Worm (Caenorhabditis elegans): ENCODE measurements around the gene cyp-35A5.

Gene cyp-35A5

ce11 chrV:3912472-3912871 is 23.7 kb upstream of the cyp-35A5 start, which contains the start of gene srx-68:
srx-68 (plus strand) TSS chrV:3912772.
- TF ChIP-seq zip-8 (tag; optimal IDR thresholded peaks at IDR 0.05), result no peak
- no peak for TF ChIP-seq ces-1 (GFP tag; optimal IDR thresholded peaks at IDR 0.05)
- no peak for TF ChIP-seq mep-1 (tag; optimal IDR thresholded peaks at IDR 0.05)
- no peak for TF ChIP-seq sem-2 (GFP tag; optimal IDR thresholded peaks at IDR 0.05)
- TF ChIP-seq unc-120 (tag; optimal IDR thresholded peaks at IDR 0.05; ENCODE audit: poor library complexity, severe bottlenecking), result no peak
- no peak for TF ChIP-seq blmp-1 (tag; optimal IDR thresholded peaks at IDR 0.05)
- no peak for TF ChIP-seq mab-5 (tag; optimal IDR thresholded peaks at IDR 0.05)
- TF ChIP-seq nhr-28 (tag; optimal IDR thresholded peaks at IDR 0.05), result no peak
- TF ChIP-seq ceh-43 (GFP tag; optimal IDR thresholded peaks at IDR 0.05), result no peak
- no peak for TF ChIP-seq elt-1 (tag; optimal IDR thresholded peaks at IDR 0.05; ENCODE audit: borderline replicate concordance, insufficient read depth)
- TF ChIP-seq tbx-8 (GFP tag; optimal IDR thresholded peaks at IDR 0.05), result no peak
- TF ChIP-seq flh-1 (GFP tag; optimal IDR thresholded peaks at IDR 0.05), result no peak
- TF ChIP-seq lin-32 (GFP tag; optimal IDR thresholded peaks at IDR 0.05), result no peak
- no peak for TF ChIP-seq snpc-4 (tag; optimal IDR thresholded peaks at IDR 0.05)

- TF ChIP-seq mls-2 (tag; optimal IDR thresholded peaks at IDR 0.05), result no peak
- TF ChIP-seq nhr-2 (tag; optimal IDR thresholded peaks at IDR 0.05), result no peak
- TF ChIP-seq hlh-1 (tag; optimal IDR thresholded peaks at IDR 0.05), result no peak
- TF ChIP-seq unc-120 (tag; optimal IDR thresholded peaks at IDR 0.05; ENCODE audit: poor library complexity, severe bottlenecking), result no peak
- no peak for TF ChIP-seq flh-1 (GFP tag; optimal IDR thresholded peaks at IDR 0.05)
- TF ChIP-seq ceh-43 (GFP tag; optimal IDR thresholded peaks at IDR 0.05), result no peak
Measured at ce11 chrV:3913131-3913530, 23.0 kb upstream of the cyp-35A5 start.

- TF ChIP-seq tbx-8 (GFP tag; optimal IDR thresholded peaks at IDR 0.05) (no peak), nhr-28 (tag; optimal IDR thresholded peaks at IDR 0.05) (no peak), pha-4 (tag; optimal IDR thresholded peaks at IDR 0.05) (no peak), elt-1 (tag; optimal IDR thresholded peaks at IDR 0.05; ENCODE audit: borderline replicate concordance, insufficient read depth) (no peak), ces-1 (GFP tag; optimal IDR thresholded peaks at IDR 0.05) (no peak), sptf-1 (tag; optimal IDR thresholded peaks at IDR 0.05) (no peak), M03D4.4 (tag; optimal IDR thresholded peaks at IDR 0.05) (no peak), unc-120 (tag; optimal IDR thresholded peaks at IDR 0.05; ENCODE audit: poor library complexity, severe bottlenecking) (no peak), ceh-83 (GFP tag; optimal IDR thresholded peaks at IDR 0.05) (no peak), nhr-2 (tag; optimal IDR thresholded peaks at IDR 0.05) (no peak), blmp-1 (tag; optimal IDR thresholded peaks at IDR 0.05) (no peak), lsy-2 (tag; optimal IDR thresholded peaks at IDR 0.05) (no peak), mls-2 (tag; optimal IDR thresholded peaks at IDR 0.05) (no peak), lin-13 (tag; optimal IDR thresholded peaks at IDR 0.05) (no peak), nhr-237 (tag; optimal IDR thresholded peaks at IDR 0.05) (no peak), zip-8 (tag; optimal IDR thresholded peaks at IDR 0.05) (no peak), bed-3 (GFP tag; optimal IDR thresholded peaks at IDR 0.05) (no peak), snpc-4 (tag; optimal IDR thresholded peaks at IDR 0.05) (no peak)
Measured at ce11 chrV:3916480-3916879, 19.6 kb upstream of the cyp-35A5 start, which contains the start of gene srx-67. srx-67 (plus strand) TSS chrV:3916780.

- TF ChIP-seq hlh-1 (tag; optimal IDR thresholded peaks at IDR 0.05) (no peak), unc-120 (tag; optimal IDR thresholded peaks at IDR 0.05; ENCODE audit: poor library complexity, severe bottlenecking) (no peak), nhr-2 (tag; optimal IDR thresholded peaks at IDR 0.05) (no peak), flh-1 (GFP tag; optimal IDR thresholded peaks at IDR 0.05) (no peak), drap-1 (GFP tag; optimal IDR thresholded peaks at IDR 0.05) (no peak), cnd-1 (tag; optimal IDR thresholded peaks at IDR 0.05) (no peak), ham-2 (GFP tag; optimal IDR thresholded peaks at IDR 0.05) (no peak), elt-1 (tag; optimal IDR thresholded peaks at IDR 0.05; ENCODE audit: borderline replicate concordance, insufficient read depth) (no peak), lsy-2 (tag; optimal IDR thresholded peaks at IDR 0.05) (no peak), elt-3 (tag; optimal IDR thresholded peaks at IDR 0.05) (no peak), nhr-76 (tag; optimal IDR thresholded peaks at IDR 0.05) (no peak), sptf-1 (tag; optimal IDR thresholded peaks at IDR 0.05) (no peak), unc-39 (tag; optimal IDR thresholded peaks at IDR 0.05) (no peak), ceh-83 (GFP tag; optimal IDR thresholded peaks at IDR 0.05) (no peak)
Measured at ce11 chrV:3919289-3919688, 16.8 kb upstream of the cyp-35A5 start, which contains the start of gene srx-66. srx-66 (plus strand) TSS chrV:3919589.

ce11 chrV:3921635-3922034 is 14.5 kb upstream of the cyp-35A5 start, which contains the start of gene srx-65:
srx-65 (plus strand) TSS chrV:3921935.
- TF ChIP-seq unc-62 (GFP tag; optimal IDR thresholded peaks at IDR 0.05) (no peak), bed-3 (GFP tag; optimal IDR thresholded peaks at IDR 0.05) (no peak), ceh-83 (GFP tag; optimal IDR thresholded peaks at IDR 0.05) (no peak), nhr-2 (tag; optimal IDR thresholded peaks at IDR 0.05) (no peak), nhr-76 (tag; optimal IDR thresholded peaks at IDR 0.05) (no peak), lin-13 (tag; optimal IDR thresholded peaks at IDR 0.05) (no peak), flh-1 (GFP tag; optimal IDR thresholded peaks at IDR 0.05) (no peak), unc-120 (tag; optimal IDR thresholded peaks at IDR 0.05; ENCODE audit: poor library complexity, severe bottlenecking) (no peak), ham-2 (GFP tag; optimal IDR thresholded peaks at IDR 0.05) (no peak), nhr-28 (tag; optimal IDR thresholded peaks at IDR 0.05) (no peak), lsy-2 (tag; optimal IDR thresholded peaks at IDR 0.05) (no peak), cnd-1 (tag; optimal IDR thresholded peaks at IDR 0.05) (no peak), snpc-4 (tag; optimal IDR thresholded peaks at IDR 0.05) (no peak), elt-3 (tag; optimal IDR thresholded peaks at IDR 0.05) (no peak), sem-2 (GFP tag; optimal IDR thresholded peaks at IDR 0.05) (no peak), mab-5 (tag; optimal IDR thresholded peaks at IDR 0.05) (no peak), unc-39 (tag; optimal IDR thresholded peaks at IDR 0.05) (no peak), blmp-1 (tag; optimal IDR thresholded peaks at IDR 0.05) (no peak), ceh-39 (tag; optimal IDR thresholded peaks at IDR 0.05) (no peak), lin-32 (GFP tag; optimal IDR thresholded peaks at IDR 0.05) (no peak)
